Worm (Caenorhabditis elegans) whole organism, L1 larva: ENCODE measurements around the gene atg-16.1.

Experiments used
- C04F5.9 ChIP-seq: sonication (generic microtip); optimal IDR thresholded peaks from 2 replicates; lab custom pipeline; 2016; ENCODE audit warnings: missing genetic modification characterization, missing compliant biosample characterization
- C34B4.2 ChIP-seq: sonication (generic microtip); optimal IDR thresholded peaks from 2 replicates; lab custom pipeline; 2017; ENCODE audit warnings: mild to moderate bottlenecking, missing genetic modification characterization, missing compliant biosample characterization
- alr-1 ChIP-seq: fragments of 200-800 bp; sonication (Bioruptor generic); optimal IDR thresholded peaks from 2 replicates; lab custom pipeline; 2018; ENCODE audit warnings: borderline replicate concordance, mild to moderate bottlenecking, missing genetic modification characterization, missing compliant biosample characterization
- ama-1 ChIP-seq: fragments of 150-350 bp; optimal IDR thresholded peaks from 2 replicates; lab custom pipeline; 2014
- blmp-1 ChIP-seq: fragments of 150-350 bp; optimal IDR thresholded peaks from 2 replicates; lab custom pipeline; 2014; ENCODE audit warnings: missing biosample characterization, missing genetic modification characterization
- ceh-63 ChIP-seq: fragments of 200-800 bp; sonication (Bioruptor generic); optimal IDR thresholded peaks from 2 replicates; lab custom pipeline; 2018; ENCODE audit warnings: mild to moderate bottlenecking, missing genetic modification characterization, missing compliant biosample characterization
- ceh-8 ChIP-seq: fragments of 200-800 bp; sonication (Bioruptor generic); optimal IDR thresholded peaks from 2 replicates; lab custom pipeline; 2018; ENCODE audit warnings: mild to moderate bottlenecking, missing genetic modification characterization, moderate library complexity, missing compliant biosample characterization
- ceh-82 ChIP-seq, 3 experiments: fragments of 150-350 bp in 1 of 3; sonication (generic microtip) in 2 of 3; optimal IDR thresholded peaks; 2 replicates each; lab custom pipeline; 2014 to 2017; ENCODE audit warnings: missing biosample characterization in 3 of 3, missing genetic modification characterization in 3 of 3
- ceh-88 ChIP-seq: fragments of 200-800 bp; sonication (Bioruptor generic); IDR thresholded peaks from 2 replicates; pipeline ENCODE4 v1.3.6; 2022; ENCODE audit warnings: missing genetic modification characterization, missing compliant biosample characterization
- ces-1 ChIP-seq: fragments of 150-350 bp; optimal IDR thresholded peaks from 2 replicates; lab custom pipeline; 2014; ENCODE audit warnings: missing biosample characterization, missing genetic modification reagents, missing genetic modification characterization
- efl-1 ChIP-seq, 4 experiments: fragments of 150-350 bp; optimal IDR thresholded peaks in 3 of 4; peaks in 1 of 4; 1 replicate in 1 of 4; 2 replicates in 3 of 4; lab custom pipeline; 2014; ENCODE audit warnings: missing biosample characterization in 2 of 4, missing genetic modification characterization in 2 of 4, missing genetic modification reagents in 2 of 4
- efl-3 ChIP-seq: fragments of 200-800 bp; sonication (Bioruptor generic); optimal IDR thresholded peaks from 2 replicates; lab custom pipeline; 2018; ENCODE audit warnings: mild to moderate bottlenecking, missing genetic modification characterization, missing compliant biosample characterization
- egl-13 ChIP-seq: sonication (generic microtip); optimal IDR thresholded peaks from 2 replicates; lab custom pipeline; 2016; ENCODE audit warnings: missing genotype, missing genetic modification reagents, missing genetic modification characterization, missing compliant biosample characterization
- egl-27 ChIP-seq, 2 experiments: fragments of 150-350 bp in 1 of 2; sonication (generic microtip); optimal IDR thresholded peaks; 3 replicates each; lab custom pipeline; 2017 to 2018; ENCODE audit warnings: missing biosample characterization in 2 of 2, missing genetic modification characterization in 2 of 2, missing genetic modification reagents in 2 of 2
- elt-2 ChIP-seq: sonication (generic microtip); optimal IDR thresholded peaks from 2 replicates; lab custom pipeline; 2016; ENCODE audit warnings: missing genetic modification characterization, mild to moderate bottlenecking, inconsistent platforms, missing compliant biosample characterization, missing genetic modification reagents
- fkh-4 ChIP-seq: sonication (generic microtip); optimal IDR thresholded peaks from 2 replicates; lab custom pipeline; 2016; ENCODE audit warnings: missing compliant biosample characterization, missing genetic modification characterization, borderline replicate concordance
- fkh-8 ChIP-seq: sonication (generic microtip); optimal IDR thresholded peaks from 2 replicates; lab custom pipeline; 2016; ENCODE audit warnings: mild to moderate bottlenecking, missing genetic modification characterization, missing compliant biosample characterization
- fos-1 ChIP-seq: fragments of 150-350 bp; optimal IDR thresholded peaks from 2 replicates; lab custom pipeline; 2014; ENCODE audit warnings: missing biosample characterization, missing genetic modification characterization
- grh-1 ChIP-seq: fragments of 200-800 bp; sonication (Bioruptor generic); IDR thresholded peaks from 2 replicates; pipeline ENCODE4 v1.3.6; 2022; ENCODE audit warnings: missing genetic modification reagents, missing genetic modification characterization, missing compliant biosample characterization
- hlh-17 ChIP-seq: fragments of 200-800 bp; sonication (Bioruptor generic); optimal IDR thresholded peaks from 2 replicates; lab custom pipeline; 2018; ENCODE audit warnings: missing genetic modification characterization, mild to moderate bottlenecking, missing compliant biosample characterization, moderate library complexity, borderline replicate concordance
- hlh-4 ChIP-seq: sonication (generic microtip); optimal IDR thresholded peaks from 2 replicates; lab custom pipeline; 2016; ENCODE audit warnings: mild to moderate bottlenecking, missing genetic modification characterization, missing compliant biosample characterization
- irx-1 ChIP-seq: sonication (generic microtip); optimal IDR thresholded peaks from 2 replicates; lab custom pipeline; 2016; ENCODE audit warnings: missing genetic modification characterization, missing compliant biosample characterization
- isw-1 ChIP-seq: fragments of 200-800 bp; sonication (Bioruptor generic); IDR thresholded peaks from 2 replicates; pipeline ENCODE4 v1.3.6; 2022; ENCODE audit warnings: missing genetic modification characterization, missing compliant biosample characterization
- lin-13 ChIP-seq: fragments of 150-350 bp; optimal IDR thresholded peaks from 2 replicates; lab custom pipeline; 2014; ENCODE audit warnings: missing biosample characterization, missing genetic modification reagents, missing genetic modification characterization
- lin-39 ChIP-seq: fragments of 150-350 bp; optimal IDR thresholded peaks from 2 replicates; lab custom pipeline; 2014; ENCODE audit warnings: missing biosample characterization, missing genetic modification reagents, missing genetic modification characterization
- lir-3 ChIP-seq: sonication (generic microtip); optimal IDR thresholded peaks from 2 replicates; lab custom pipeline; 2016; ENCODE audit warnings: mild to moderate bottlenecking, missing genetic modification characterization, moderate library complexity, missing compliant biosample characterization; ENCODE audit not compliant: poor library complexity
- lsy-2 ChIP-seq, 2 experiments: fragments of 150-350 bp; optimal IDR thresholded peaks; 2 replicates each; lab custom pipeline; 2014; ENCODE audit warnings: missing biosample characterization in 2 of 2, missing genetic modification characterization in 2 of 2
- mdl-1 ChIP-seq, 2 experiments: fragments of 150-350 bp; optimal IDR thresholded peaks; 2 replicates each; lab custom pipeline; 2014 to 2017; ENCODE audit warnings: missing biosample characterization in 2 of 2, missing genetic modification characterization in 2 of 2, inconsistent platforms in 1 of 2
- mep-1 ChIP-seq: fragments of 150-350 bp; optimal IDR thresholded peaks from 2 replicates; lab custom pipeline; 2014; ENCODE audit warnings: missing biosample characterization, missing genetic modification characterization
- nhr-11 ChIP-seq: fragments of 150-350 bp; optimal IDR thresholded peaks from 2 replicates; lab custom pipeline; 2014; ENCODE audit warnings: missing biosample characterization, missing genetic modification characterization
- nhr-20 ChIP-seq: sonication (generic microtip); optimal IDR thresholded peaks from 2 replicates; lab custom pipeline; 2016; ENCODE audit warnings: mild to moderate bottlenecking, missing genetic modification characterization, missing compliant biosample characterization
- nhr-237 ChIP-seq: fragments of 150-350 bp; optimal IDR thresholded peaks from 2 replicates; lab custom pipeline; 2014; ENCODE audit warnings: missing biosample characterization, missing genetic modification characterization
- nhr-76 ChIP-seq: sonication (generic microtip); optimal IDR thresholded peaks from 2 replicates; lab custom pipeline; 2017; ENCODE audit warnings: missing biosample characterization, missing genetic modification characterization
- nhr-84 ChIP-seq: sonication (generic microtip); optimal IDR thresholded peaks from 2 replicates; lab custom pipeline; 2017; ENCODE audit warnings: missing biosample characterization, missing genetic modification characterization
- nhr-85 ChIP-seq: sonication (generic microtip); peaks from one replicate; lab custom pipeline; 2016; ENCODE audit warnings: missing genetic modification characterization, inconsistent platforms, missing compliant biosample characterization
- nhr-90 ChIP-seq: sonication (generic microtip); optimal IDR thresholded peaks from 2 replicates; lab custom pipeline; 2016; ENCODE audit warnings: mild to moderate bottlenecking, missing genetic modification characterization, missing compliant biosample characterization; ENCODE audit not compliant: poor library complexity
- pag-3 ChIP-seq: sonication (generic microtip); optimal IDR thresholded peaks from 2 replicates; lab custom pipeline; 2017; ENCODE audit warnings: missing genetic modification characterization, mild to moderate bottlenecking, missing compliant biosample characterization, antibody characterized with exemption, borderline replicate concordance; ENCODE audit not compliant: insufficient read depth
- pax-3 ChIP-seq: fragments of 200-800 bp; sonication (Bioruptor generic); optimal IDR thresholded peaks from 2 replicates; lab custom pipeline; 2018; ENCODE audit warnings: mild to moderate bottlenecking, missing genetic modification characterization, moderate library complexity, missing compliant biosample characterization
- snu-23 ChIP-seq: sonication (generic microtip); optimal IDR thresholded peaks from 2 replicates; lab custom pipeline; 2016; ENCODE audit warnings: missing genetic modification characterization, missing compliant biosample characterization
- sox-4 ChIP-seq: sonication (generic microtip); optimal IDR thresholded peaks from 2 replicates; lab custom pipeline; 2016; ENCODE audit warnings: missing genetic modification characterization, missing compliant biosample characterization
- sup-37 ChIP-seq: fragments of 200-800 bp; sonication (Bioruptor generic); optimal IDR thresholded peaks from 2 replicates; lab custom pipeline; 2018; ENCODE audit warnings: mild to moderate bottlenecking, missing genetic modification characterization, missing compliant biosample characterization
- tlp-1 ChIP-seq: fragments of 150-350 bp; optimal IDR thresholded peaks from 2 replicates; lab custom pipeline; 2014; ENCODE audit warnings: missing biosample characterization, missing genetic modification characterization
- unc-30 ChIP-seq: sonication (generic microtip); optimal IDR thresholded peaks from 2 replicates; lab custom pipeline; 2017; ENCODE audit warnings: missing biosample characterization, missing genetic modification characterization
- vab-15 ChIP-seq: sonication (generic microtip); optimal IDR thresholded peaks from 2 replicates; lab custom pipeline; 2017; ENCODE audit warnings: missing genotype, mild to moderate bottlenecking, missing genetic modification characterization, missing compliant biosample characterization
- xbp-1 ChIP-seq: sonication (generic microtip); optimal IDR thresholded peaks from 2 replicates; lab custom pipeline; 2016; ENCODE audit warnings: missing genetic modification characterization, missing compliant biosample characterization
- zag-1 ChIP-seq: fragments of 150-350 bp; optimal IDR thresholded peaks from 2 replicates; lab custom pipeline; 2014; ENCODE audit warnings: missing biosample characterization, missing genetic modification characterization

Gene atg-16.1

ce11 chrX:4503259-4503658, 41.0 kb upstream of the atg-16.1 start:
- TF ChIP-seq alr-1, result no peak
- no peak for TF ChIP-seq sup-37 (GFP tag; lab: Kevin White, UChicago)
- peak in 1 of 2 experiments; percentile 13 for TF ChIP-seq mdl-1 (tag; optimal IDR thresholded peaks at IDR 0.05; lab: Kevin White, UChicago)
- no peak for TF ChIP-seq sox-4 (tag; lab: Kevin White, UChicago)
- TF ChIP-seq hlh-17 (GFP tag; lab: Kevin White, UChicago), result no peak
- no peak for TF ChIP-seq hlh-4 (tag; lab: Kevin White, UChicago)
- no peak for TF ChIP-seq ces-1 (GFP tag; lab: Kevin White, UChicago)
- no peak for TF ChIP-seq efl-3 (GFP tag; lab: Kevin White, UChicago)
- no peak for TF ChIP-seq nhr-76 (tag; lab: Kevin White, UChicago)

ce11 chrX:4502039-4502438, 39.8 kb upstream of the atg-16.1 start:
- TF ChIP-seq ceh-63 (GFP tag; lab: Kevin White, UChicago) (no peak), blmp-1 (tag; lab: Kevin White, UChicago) (peak; percentile 10), elt-2 (peak; percentile 18)
- TF ChIP-seq, all 84 proteins: peak for 2

ce11 chrX:4500499-4500898, 38.2 kb upstream of the atg-16.1 start:
- no peak for TF ChIP-seq C04F5.9 (tag; lab: Kevin White, UChicago)
- no peak for TF ChIP-seq nhr-237
- no peak for TF ChIP-seq mep-1 (tag; lab: Kevin White, UChicago)
- TF ChIP-seq xbp-1 (tag; lab: Kevin White, UChicago), result no peak
- TF ChIP-seq fos-1, result no peak
- TF ChIP-seq pag-3 (tag; lab: Kevin White, UChicago), result no peak
- no peak for TF ChIP-seq lsy-2 (tag; optimal IDR thresholded peaks at IDR 0.05; lab: Kevin White, UChicago)
- TF ChIP-seq C34B4.2 (tag; lab: Kevin White, UChicago), result no peak
- TF ChIP-seq vab-15 (tag; lab: Kevin White, UChicago), result no peak
- no peak for TF ChIP-seq grh-1
- TF ChIP-seq irx-1, result no peak
- TF ChIP-seq isw-1, result no peak
- TF ChIP-seq tlp-1 (tag; lab: Kevin White, UChicago), result no peak
- TF ChIP-seq blmp-1 (tag; lab: Kevin White, UChicago), result no peak
- no peak for TF ChIP-seq ceh-88 (GFP tag; lab: Robert Waterston, UW)
- no peak for TF ChIP-seq ces-1 (GFP tag; lab: Kevin White, UChicago)
- TF ChIP-seq lir-3 (tag; lab: Kevin White, UChicago), result no peak
- TF ChIP-seq lin-13 (GFP tag; lab: Kevin White, UChicago), result no peak
- no peak for TF ChIP-seq egl-13 (tag; lab: Kevin White, UChicago)

- TF ChIP-seq blmp-1 (tag; lab: Kevin White, UChicago), result peak; percentile 60
- TF ChIP-seq vab-15 (tag; lab: Kevin White, UChicago), result no peak
- no peak for TF ChIP-seq nhr-90 (tag; lab: Kevin White, UChicago)
- TF ChIP-seq fkh-8 (tag; lab: Kevin White, UChicago), result no peak
- TF ChIP-seq hlh-4 (tag; lab: Kevin White, UChicago), result no peak
- TF ChIP-seq ceh-8 (GFP tag; lab: Kevin White, UChicago), result no peak
- TF ChIP-seq C04F5.9 (tag; lab: Kevin White, UChicago), result no peak
- TF ChIP-seq fkh-4 (tag; lab: Kevin White, UChicago), result no peak
- no peak for TF ChIP-seq egl-27 (tag; optimal IDR thresholded peaks at IDR 0.05; lab: Kevin White, UChicago)
- no peak for TF ChIP-seq pax-3 (tag; lab: Kevin White, UChicago)
- TF ChIP-seq nhr-85 (tag; lab: Kevin White, UChicago), result peak; percentile 82
- no peak for TF ChIP-seq zag-1 (tag; lab: Kevin White, UChicago)
- no peak for TF ChIP-seq ama-1 (lab: Kevin White, UChicago)
- TF ChIP-seq ceh-82 (tag; optimal IDR thresholded peaks at IDR 0.05; lab: Kevin White, UChicago), result no peak
- no peak for TF ChIP-seq nhr-11 (tag; lab: Kevin White, UChicago)
- TF ChIP-seq lin-39 (tag; lab: Kevin White, UChicago), result no peak
- peak in 1 of 2 experiments; percentile 13 for TF ChIP-seq mdl-1 (tag; optimal IDR thresholded peaks at IDR 0.05; lab: Kevin White, UChicago)
- no peak for TF ChIP-seq snu-23
- TF ChIP-seq nhr-84 (tag; lab: Kevin White, UChicago), result no peak
- TF ChIP-seq nhr-20 (tag; lab: Kevin White, UChicago), result no peak
- no peak for TF ChIP-seq unc-30
- no peak for TF ChIP-seq lin-13 (GFP tag; lab: Kevin White, UChicago)
- no peak for TF ChIP-seq C34B4.2 (tag; lab: Kevin White, UChicago)
- no peak for TF ChIP-seq isw-1
- no peak for TF ChIP-seq efl-1 (optimal IDR thresholded peaks at IDR 0.05; lab: Kevin White, UChicago)
- TF ChIP-seq efl-1 (GFP tag; optimal IDR thresholded peaks at IDR 0.05 in 1 of 2; lab: Kevin White, UChicago), result peak in 1 of 2 experiments; percentile 80
- no peak for TF ChIP-seq sox-4 (tag; lab: Kevin White, UChicago)
- TF ChIP-seq nhr-76 (tag; lab: Kevin White, UChicago), result no peak
Measured at ce11 chrX:4498478-4498877, 36.2 kb upstream of the atg-16.1 start.
